Fruit fly (Drosophila melanogaster) S2 (cell line): Measurements from ENCODE around the gene rdx.

Experiments used
- CG8478 ChIP-seq: fragments of >200 bp; optimal IDR thresholded peaks from 2 replicates; lab custom pipeline; 2018
- CTCF ChIP-seq, 2 experiments: fragments of >200 bp; optimal IDR thresholded peaks; 2 replicates each; lab custom pipeline; 2018

- TF ChIP-seq CG8478 (lab: Kevin White, UChicago) (no peak), CTCF (optimal IDR thresholded peaks at IDR 0.05; lab: Kevin White, UChicago) (no peak)
Observed at dm6 chr3R:13984922-13985581, 46.8 kb downstream of the rdx start.
